Fruit fly (Drosophila melanogaster) whole organism, wandering third instar larva: ENCODE data around the gene CG3808.

Source experiments
- Abd-B ChIP-seq: fragments of >200 bp; optimal IDR thresholded peaks from 2 replicates; lab custom pipeline; 2017; ENCODE audit warnings: missing biosample characterization, missing genetic modification characterization
- CG32264 ChIP-seq: fragments of 200-800 bp; sonication (Bioruptor generic); optimal IDR thresholded peaks from 2 replicates; lab custom pipeline; 2016; ENCODE audit warnings: missing biosample characterization, missing genetic modification characterization
- CG9705 ChIP-seq: fragments of 200-800 bp; sonication (Bioruptor generic); optimal IDR thresholded peaks from 2 replicates; lab custom pipeline; 2018; ENCODE audit warnings: missing biosample characterization, mild to moderate bottlenecking, missing genetic modification characterization
- CrebA ChIP-seq: fragments of 200-800 bp; sonication (Bioruptor generic); optimal IDR thresholded peaks from 2 replicates; lab custom pipeline; 2016; ENCODE audit warnings: missing biosample characterization, mild to moderate bottlenecking, missing genetic modification characterization, borderline replicate concordance
- Dfd ChIP-seq: fragments of >200 bp; optimal IDR thresholded peaks from 2 replicates; lab custom pipeline; 2017; ENCODE audit warnings: missing biosample characterization, missing genetic modification characterization
- Dif ChIP-seq: fragments of 200-275, 200-300 bp; sonication (Bioruptor generic); optimal IDR thresholded peaks from 2 replicates; lab custom pipeline; 2018; ENCODE audit warnings: missing biosample characterization, missing genetic modification characterization; ENCODE audit not compliant: partially characterized antibody
- GATAd ChIP-seq: sonication (Bioruptor generic); optimal IDR thresholded peaks from 2 replicates; lab custom pipeline; 2016; ENCODE audit warnings: missing biosample characterization, missing genetic modification characterization
- HLH106 ChIP-seq: fragments of 200-800 bp; optimal IDR thresholded peaks from 3 replicates; lab custom pipeline; 2019; ENCODE audit warnings: missing biosample characterization, mild to moderate bottlenecking, missing genetic modification characterization, moderate library complexity
- Hnf4 ChIP-seq: fragments of 200-800 bp; sonication (Bioruptor generic); optimal IDR thresholded peaks from 2 replicates; lab custom pipeline; 2016; ENCODE audit warnings: missing biosample characterization, mild to moderate bottlenecking, missing genetic modification characterization
- Hr78 ChIP-seq: fragments of >200 bp; optimal IDR thresholded peaks from 2 replicates; lab custom pipeline; 2017; ENCODE audit warnings: missing biosample characterization, missing genetic modification characterization
- Hr83 ChIP-seq: fragments of 200-300 bp; sonication (Bioruptor generic); optimal IDR thresholded peaks from 2 replicates; lab custom pipeline; 2016; ENCODE audit warnings: missing biosample characterization, mild to moderate bottlenecking, missing genetic modification characterization, moderate library complexity; ENCODE audit not compliant: poor library complexity, severe bottlenecking
- N ChIP-seq: fragments of >200 bp; optimal IDR thresholded peaks from 2 replicates; lab custom pipeline; 2018; ENCODE audit warnings: missing biosample characterization, missing external identifiers, missing genetic modification characterization
- OdsH ChIP-seq: fragments of 200-800 bp; sonication (Bioruptor generic); optimal IDR thresholded peaks from 2 replicates; lab custom pipeline; 2016; ENCODE audit warnings: missing biosample characterization, mild to moderate bottlenecking, missing genetic modification characterization
- Rel ChIP-seq, 2 experiments: fragments of 200-800 bp; sonication (Bioruptor generic) in 1 of 2; optimal IDR thresholded peaks; 2 replicates in 1 of 2; 3 replicates in 1 of 2; lab custom pipeline; 2016 to 2019; ENCODE audit warnings: mild to moderate bottlenecking in 2 of 2, missing biosample characterization in 2 of 2, missing genetic modification characterization in 2 of 2, moderate library complexity in 1 of 2
- Sp1 ChIP-seq: fragments of 200-800 bp; sonication (Bioruptor generic); optimal IDR thresholded peaks from 3 replicates; lab custom pipeline; 2019; ENCODE audit warnings: missing biosample characterization, mild to moderate bottlenecking, missing genetic modification characterization, moderate library complexity
- Vsx2 ChIP-seq: fragments of 200-300, 225-300 bp; sonication (Bioruptor generic); optimal IDR thresholded peaks from 2 replicates; lab custom pipeline; 2018; ENCODE audit warnings: missing biosample characterization, missing genetic modification characterization; ENCODE audit not compliant: partially characterized antibody
- br ChIP-seq: fragments of 200-800 bp; sonication (Bioruptor generic); optimal IDR thresholded peaks from 2 replicates; lab custom pipeline; 2016; ENCODE audit warnings: missing biosample characterization, missing genetic modification characterization
- brk ChIP-seq: fragments of 200-800 bp; sonication (Bioruptor generic); optimal IDR thresholded peaks from 2 replicates; lab custom pipeline; 2016; ENCODE audit warnings: missing biosample characterization, mild to moderate bottlenecking, missing genetic modification characterization
- dl ChIP-seq, 2 experiments: fragments of 175-275, 200-275 bp in 1 of 2; fragments of 200-275 bp in 1 of 2; sonication (Bioruptor generic); optimal IDR thresholded peaks; lab custom pipeline; 2018; ENCODE audit warnings: mild to moderate bottlenecking in 2 of 2, missing biosample characterization in 2 of 2, missing genetic modification characterization in 2 of 2, moderate library complexity in 2 of 2; ENCODE audit not compliant: partially characterized antibody in 2 of 2, insufficient read depth in 1 of 2
- dmrt93B ChIP-seq: fragments of 200-800 bp; sonication (Bioruptor generic); optimal IDR thresholded peaks from 2 replicates; lab custom pipeline; 2018; ENCODE audit warnings: missing biosample characterization, mild to moderate bottlenecking, missing genetic modification characterization
- ey ChIP-seq: fragments of 200-800 bp; sonication (Bioruptor generic); optimal IDR thresholded peaks from 2 replicates; lab custom pipeline; 2016; ENCODE audit warnings: missing biosample characterization, missing genetic modification characterization
- foxo ChIP-seq, 2 experiments: fragments of 200-800 bp; sonication (Bioruptor generic); optimal IDR thresholded peaks; 2 replicates in 1 of 2; 3 replicates in 1 of 2; lab custom pipeline; 2016 to 2017; ENCODE audit warnings: missing biosample characterization in 2 of 2, missing genetic modification characterization in 2 of 2
- fru ChIP-seq: fragments of 200-800 bp; sonication (Bioruptor generic); optimal IDR thresholded peaks from 3 replicates; lab custom pipeline; 2016; ENCODE audit warnings: missing biosample characterization, mild to moderate bottlenecking, missing genetic modification characterization
- h ChIP-seq: fragments of 200-800 bp; sonication (Bioruptor generic); optimal IDR thresholded peaks from 3 replicates; lab custom pipeline; 2016; ENCODE audit warnings: missing biosample characterization, mild to moderate bottlenecking, missing genetic modification characterization
- psq ChIP-seq: fragments of 200-800 bp; sonication (Bioruptor generic); optimal IDR thresholded peaks from 3 replicates; lab custom pipeline; 2017; ENCODE audit warnings: missing biosample characterization, mild to moderate bottlenecking, missing genetic modification characterization, moderate library complexity
- rgr ChIP-seq: fragments of 200-800 bp; sonication (Bioruptor generic); optimal IDR thresholded peaks from 3 replicates; lab custom pipeline; 2016; ENCODE audit warnings: missing biosample characterization, mild to moderate bottlenecking, missing genetic modification characterization
- sage ChIP-seq: fragments of 200-800 bp; sonication (Bioruptor generic); optimal IDR thresholded peaks from 2 replicates; lab custom pipeline; 2016; ENCODE audit warnings: missing biosample characterization, mild to moderate bottlenecking, missing genetic modification characterization
- sv ChIP-seq: fragments of 200-800 bp; sonication (Bioruptor generic); optimal IDR thresholded peaks from 3 replicates; lab custom pipeline; 2016; ENCODE audit warnings: missing biosample characterization, missing genetic modification characterization
- tai ChIP-seq: sonication (Bioruptor generic); optimal IDR thresholded peaks from 2 replicates; lab custom pipeline; 2016; ENCODE audit warnings: missing biosample characterization, missing genetic modification characterization
- usp ChIP-seq: fragments of >200 bp; optimal IDR thresholded peaks from 2 replicates; lab custom pipeline; 2017; ENCODE audit warnings: missing biosample characterization, missing genetic modification characterization
- woc ChIP-seq: sonication (Bioruptor generic); optimal IDR thresholded peaks from 2 replicates; lab custom pipeline; 2016; ENCODE audit warnings: missing biosample characterization, mild to moderate bottlenecking, missing genetic modification characterization

CG3808 gene

dm6 chr3L:19041665-19042385 is 41.4 kb upstream of the CG3808 start:
- TF ChIP-seq OdsH (GFP tag; lab: Kevin White, UChicago) (peak; percentile 84), N (no peak), sv (GFP tag; lab: Kevin White, UChicago) (peak; percentile 20), CrebA (GFP tag; lab: Kevin White, UChicago) (no peak), Hnf4 (GFP tag; lab: Kevin White, UChicago) (peak; percentile 23), woc (GFP tag; lab: Kevin White, UChicago) (peak; percentile 72), CG9705 (GFP tag; lab: Kevin White, UChicago) (peak; percentile 13), dmrt93B (GFP tag; lab: Kevin White, UChicago) (peak; percentile 56), HLH106 (tag; lab: Kevin White, UChicago) (peak; percentile 74), Vsx2 (no peak), Hr83 (peak; percentile 27), foxo (GFP tag; optimal IDR thresholded peaks at IDR 0.05; lab: Kevin White, UChicago) (peak in 1 of 2 experiments; percentile 79), ey (peak; percentile 72), br (GFP tag; lab: Kevin White, UChicago) (peak; percentile 72), CG32264 (GFP tag; lab: Kevin White, UChicago) (peak; percentile 31), Rel (GFP tag; optimal IDR thresholded peaks at IDR 0.05; lab: Kevin White, UChicago) (peak; percentile 62), Rel (tag; optimal IDR thresholded peaks at IDR 0.05; lab: Kevin White, UChicago) (no peak), rgr (GFP tag; lab: Kevin White, UChicago) (peak; percentile 58), Sp1 (GFP tag; lab: Kevin White, UChicago) (peak; percentile 79), Dif (GFP tag; lab: Kevin White, UChicago) (peak; percentile 29), Abd-B (GFP tag; lab: Kevin White, UChicago) (no peak), brk (GFP tag; lab: Kevin White, UChicago) (peak; percentile 3), fru (GFP tag; lab: Kevin White, UChicago) (peak; percentile 84), Hr78 (GFP tag; lab: Kevin White, UChicago) (no peak), psq (GFP tag; lab: Kevin White, UChicago) (peak; percentile 86), tai (GFP tag; lab: Kevin White, UChicago) (peak; percentile 63), sage (GFP tag; lab: Kevin White, UChicago) (peak; percentile 70), h (GFP tag; lab: Kevin White, UChicago) (peak; percentile 83), Dfd (GFP tag; lab: Kevin White, UChicago) (no peak), usp (GFP tag; lab: Kevin White, UChicago) (no peak), GATAd (no peak)

dm6 chr3L:19041161-19041560 is 40.8 kb upstream of the CG3808 start:
- TF ChIP-seq dl (GFP tag; optimal IDR thresholded peaks at IDR 0.05; lab: Kevin White, UChicago; ENCODE audit: insufficient read depth in 1 of 2, partially characterized antibody in 2 of 2) (peak in 1 of 2 experiments; percentile 41), Sp1 (GFP tag; lab: Kevin White, UChicago) (no peak), rgr (GFP tag; lab: Kevin White, UChicago) (no peak), CrebA (GFP tag; lab: Kevin White, UChicago) (peak; percentile 23), Rel (GFP tag; optimal IDR thresholded peaks at IDR 0.05; lab: Kevin White, UChicago) (no peak), Rel (tag; optimal IDR thresholded peaks at IDR 0.05; lab: Kevin White, UChicago) (no peak), Vsx2 (peak; percentile 73)

dm6 chr3L:19040155-19040644 is 39.8 kb upstream of the CG3808 start:
- TF ChIP-seq CrebA (GFP tag; lab: Kevin White, UChicago) = no peak
- TF ChIP-seq psq (GFP tag; lab: Kevin White, UChicago) = peak; percentile 5
- TF ChIP-seq foxo (GFP tag; optimal IDR thresholded peaks at IDR 0.05; lab: Kevin White, UChicago) = no peak
- TF ChIP-seq h (GFP tag; lab: Kevin White, UChicago) = peak; percentile 83
- TF ChIP-seq Rel (GFP tag; optimal IDR thresholded peaks at IDR 0.05; lab: Kevin White, UChicago) = no peak
- TF ChIP-seq Rel (tag; optimal IDR thresholded peaks at IDR 0.05; lab: Kevin White, UChicago) = peak; percentile 5
- peak; percentile 3 for TF ChIP-seq br (GFP tag; lab: Kevin White, UChicago)
- TF ChIP-seq Hnf4 (GFP tag; lab: Kevin White, UChicago) = no peak
- TF ChIP-seq N = no peak
